Worm (Caenorhabditis elegans) whole organism, L4 larva: ENCODE data around the gene R13A1.1.
A peak's percentile ranks its signal among the peaks of the same experiment; 100 is the strongest.

Experiments
- F26F4.8 ChIP-seq: fragments of 200-800 bp; sonication (Bioruptor generic); conservative IDR thresholded peaks from 2 replicates; pipeline ENCODE4 v1.3.6; 2022; ENCODE audit warnings: missing genetic modification characterization, missing compliant biosample characterization
- T20F7.1 ChIP-seq: fragments of 200-800 bp; sonication (Bioruptor generic); optimal IDR thresholded peaks from 2 replicates; lab custom pipeline; 2018; ENCODE audit warnings: mild to moderate bottlenecking, missing genetic modification characterization, missing compliant biosample characterization
- ZK337.2 ChIP-seq: fragments of 200-800 bp; sonication (Bioruptor generic); IDR thresholded peaks from 2 replicates; pipeline ENCODE4 v1.3.6; 2022; ENCODE audit warnings: missing genetic modification reagents, missing genetic modification characterization, missing compliant biosample characterization
- ZK546.5 ChIP-seq, 2 experiments: sonication (generic microtip); optimal IDR thresholded peaks; 2 replicates each; lab custom pipeline; 2017; ENCODE audit warnings: missing biosample characterization in 2 of 2, missing genetic modification characterization in 2 of 2
- attf-4 ChIP-seq: sonication (generic microtip); optimal IDR thresholded peaks from 3 replicates; lab custom pipeline; 2017; ENCODE audit warnings: missing biosample characterization, missing genetic modification characterization
- ceh-20 ChIP-seq: fragments of 200-800 bp; sonication (Bioruptor generic); IDR thresholded peaks from 2 replicates; pipeline ENCODE4 v1.3.6; 2022; ENCODE audit warnings: missing genetic modification reagents, missing genetic modification characterization, missing compliant biosample characterization
- ceh-28 ChIP-seq: fragments of 150-350 bp; optimal IDR thresholded peaks from 2 replicates; lab custom pipeline; 2014; ENCODE audit warnings: missing biosample characterization, missing genetic modification reagents, missing genetic modification characterization
- ceh-44 ChIP-seq: fragments of 200-800 bp; sonication (Bioruptor generic); IDR thresholded peaks from 2 replicates; pipeline ENCODE4 v1.3.6; 2022; ENCODE audit warnings: missing genetic modification reagents, missing genetic modification characterization, missing compliant biosample characterization
- ceh-62 ChIP-seq: sonication (generic microtip); optimal IDR thresholded peaks from 2 replicates; lab custom pipeline; 2017; ENCODE audit warnings: missing biosample characterization, missing genetic modification characterization
- ceh-82 ChIP-seq: sonication (generic microtip); optimal IDR thresholded peaks from 2 replicates; lab custom pipeline; 2017; ENCODE audit warnings: missing biosample characterization, missing genetic modification characterization
- cey-2 ChIP-seq: sonication (generic microtip); optimal IDR thresholded peaks from 3 replicates; lab custom pipeline; 2017; ENCODE audit warnings: missing genetic modification characterization, mild to moderate bottlenecking, missing compliant biosample characterization, antibody characterized with exemption, borderline replicate concordance; ENCODE audit not compliant: insufficient read depth
- daf-12 ChIP-seq: fragments of 150-350 bp; optimal IDR thresholded peaks from 2 replicates; lab custom pipeline; 2014; ENCODE audit warnings: missing biosample characterization, missing genetic modification reagents, missing genetic modification characterization
- daf-16 ChIP-seq, 3 experiments: sonication (generic microtip); optimal IDR thresholded peaks; 2 replicates each; lab custom pipeline; 2016 to 2017; ENCODE audit warnings: missing genetic modification characterization in 3 of 3, missing genetic modification reagents in 3 of 3, mild to moderate bottlenecking in 2 of 3, missing compliant biosample characterization in 2 of 3, missing biosample characterization in 1 of 3, moderate library complexity in 1 of 3
- daf-19 ChIP-seq: fragments of 200-800 bp; sonication (Bioruptor generic); conservative IDR thresholded peaks from 2 replicates; pipeline ENCODE4 v1.3.6; 2022; ENCODE audit warnings: missing genetic modification characterization, missing compliant biosample characterization
- dmd-6 ChIP-seq: fragments of 200-800 bp; sonication (Bioruptor generic); IDR thresholded peaks from 2 replicates; pipeline ENCODE4 v1.3.6; 2022; ENCODE audit warnings: missing genetic modification reagents, missing genetic modification characterization, missing compliant biosample characterization
- dmd-8 ChIP-seq: fragments of 200-800 bp; sonication (Bioruptor generic); IDR thresholded peaks from 2 replicates; pipeline ENCODE4 v1.3.6; 2022; ENCODE audit warnings: missing genetic modification characterization, missing compliant biosample characterization
- dmd-9 ChIP-seq: fragments of 200-800 bp; sonication (Bioruptor generic); IDR thresholded peaks from 2 replicates; pipeline ENCODE4 v1.3.6; 2022; ENCODE audit warnings: missing genetic modification reagents, missing genetic modification characterization, missing compliant biosample characterization
- dve-1 ChIP-seq: sonication (generic microtip); optimal IDR thresholded peaks from 2 replicates; lab custom pipeline; 2017; ENCODE audit warnings: antibody characterized with exemption, mild to moderate bottlenecking, missing genetic modification characterization, missing compliant biosample characterization; ENCODE audit not compliant: insufficient read depth
- fos-1 ChIP-seq: fragments of 150-350 bp; optimal IDR thresholded peaks from 2 replicates; lab custom pipeline; 2014; ENCODE audit warnings: missing biosample characterization, missing genetic modification characterization
- hif-1 ChIP-seq, 2 experiments: sonication (generic microtip); optimal IDR thresholded peaks; 2 replicates each; lab custom pipeline; 2016 to 2017; ENCODE audit warnings: missing compliant biosample characterization in 2 of 2, missing genetic modification characterization in 2 of 2, missing genetic modification reagents in 2 of 2, missing genotype in 2 of 2, mild to moderate bottlenecking in 1 of 2
- hlh-11 ChIP-seq: fragments of 200-800 bp; sonication (Bioruptor generic); optimal IDR thresholded peaks from 2 replicates; lab custom pipeline; 2018; ENCODE audit warnings: mild to moderate bottlenecking, missing genetic modification characterization, missing compliant biosample characterization
- hlh-30 ChIP-seq: sonication (generic microtip); optimal IDR thresholded peaks from 2 replicates; lab custom pipeline; 2017; ENCODE audit warnings: antibody characterized with exemption, mild to moderate bottlenecking, missing genetic modification characterization, missing compliant biosample characterization; ENCODE audit not compliant: insufficient read depth
- hmg-1.1 ChIP-seq: fragments of 200-800 bp; sonication (Bioruptor generic); IDR thresholded peaks from 2 replicates; pipeline ENCODE4 v1.3.6; 2022; ENCODE audit warnings: missing genetic modification reagents, missing genetic modification characterization, missing compliant biosample characterization
- jun-1 ChIP-seq: fragments of 150-350 bp; optimal IDR thresholded peaks from 2 replicates; lab custom pipeline; 2014; ENCODE audit warnings: missing biosample characterization, missing genetic modification reagents, missing genetic modification characterization
- lin-13 ChIP-seq: fragments of 150-350 bp; optimal IDR thresholded peaks from 2 replicates; lab custom pipeline; 2014; ENCODE audit warnings: missing biosample characterization, missing genetic modification reagents, missing genetic modification characterization
- lin-38 ChIP-seq: fragments of 200-800 bp; sonication (Bioruptor generic); IDR thresholded peaks from 2 replicates; pipeline ENCODE4 v1.3.6; 2022; ENCODE audit warnings: missing genetic modification reagents, missing genetic modification characterization, missing compliant biosample characterization
- lir-3 ChIP-seq: sonication (generic microtip); optimal IDR thresholded peaks from 2 replicates; lab custom pipeline; 2016; ENCODE audit warnings: mild to moderate bottlenecking, missing genetic modification characterization, missing compliant biosample characterization
- mdl-1 ChIP-seq, 2 experiments: fragments of 150-350 bp in 1 of 2; sonication (generic microtip) in 1 of 2; optimal IDR thresholded peaks; 2 replicates each; lab custom pipeline; 2014 to 2017; ENCODE audit warnings: missing biosample characterization in 2 of 2, missing genetic modification characterization in 2 of 2
- mep-1 ChIP-seq: fragments of 150-350 bp; sonication (generic microtip); optimal IDR thresholded peaks from 3 replicates; lab custom pipeline; 2014; ENCODE audit warnings: missing biosample characterization, missing genetic modification characterization
- mes-2 ChIP-seq: sonication (generic microtip); optimal IDR thresholded peaks from 2 replicates; lab custom pipeline; 2016; ENCODE audit warnings: missing genotype, mild to moderate bottlenecking, missing genetic modification characterization, missing compliant biosample characterization; ENCODE audit not compliant: poor library complexity, severe bottlenecking
- mxl-3 ChIP-seq: fragments of 200-800 bp; sonication (Bioruptor generic); optimal IDR thresholded peaks from 2 replicates; lab custom pipeline; 2018; ENCODE audit warnings: mild to moderate bottlenecking, missing genetic modification characterization, missing compliant biosample characterization
- nhr-10 ChIP-seq: fragments of 150-350 bp; optimal IDR thresholded peaks from 2 replicates; lab custom pipeline; 2014; ENCODE audit warnings: missing biosample characterization, missing genetic modification characterization
- nhr-102 ChIP-seq: sonication (generic microtip); optimal IDR thresholded peaks from 2 replicates; lab custom pipeline; 2016; ENCODE audit warnings: mild to moderate bottlenecking, missing genetic modification characterization, moderate library complexity, missing compliant biosample characterization
- nhr-237 ChIP-seq: sonication (generic microtip); optimal IDR thresholded peaks from 2 replicates; lab custom pipeline; 2017; ENCODE audit warnings: missing biosample characterization, missing genetic modification characterization
- nhr-25 ChIP-seq: sonication (generic microtip); optimal IDR thresholded peaks from 2 replicates; lab custom pipeline; 2017; ENCODE audit warnings: missing genetic modification characterization, mild to moderate bottlenecking, missing compliant biosample characterization, antibody characterized with exemption, moderate library complexity, borderline replicate concordance; ENCODE audit not compliant: insufficient read depth
- nhr-28 ChIP-seq: fragments of 150-350 bp; optimal IDR thresholded peaks from 2 replicates; lab custom pipeline; 2014; ENCODE audit warnings: missing biosample characterization, missing genetic modification characterization
- nhr-48 ChIP-seq: sonication (generic microtip); optimal IDR thresholded peaks from 2 replicates; lab custom pipeline; 2016; ENCODE audit warnings: mild to moderate bottlenecking, missing genetic modification characterization, missing compliant biosample characterization
- nhr-76 ChIP-seq: fragments of 150-350 bp; optimal IDR thresholded peaks from 2 replicates; lab custom pipeline; 2014; ENCODE audit warnings: missing biosample characterization, missing genetic modification characterization
- pha-4 ChIP-seq, 2 experiments: fragments of 150-350 bp in 1 of 2; fragments of 200-800 bp in 1 of 2; sonication (Bioruptor generic) in 1 of 2; IDR thresholded peaks in 1 of 2; optimal IDR thresholded peaks in 1 of 2; 2 replicates each; pipeline versions ENCODE4 v1.3.6 to Lab custom; 2014 to 2022; ENCODE audit warnings: missing genetic modification characterization in 2 of 2, missing genetic modification reagents in 2 of 2, missing biosample characterization in 1 of 2, missing compliant biosample characterization in 1 of 2
- php-3 ChIP-seq: fragments of 200-800 bp; sonication (Bioruptor generic); IDR thresholded peaks from 2 replicates; pipeline ENCODE4 v1.3.6; 2022; ENCODE audit warnings: missing genetic modification reagents, missing genetic modification characterization, missing compliant biosample characterization
- pqm-1 ChIP-seq: sonication (generic microtip); optimal IDR thresholded peaks from 2 replicates; lab custom pipeline; 2017; ENCODE audit warnings: missing biosample characterization, missing genetic modification characterization
- saeg-2 ChIP-seq: fragments of 200-800 bp; sonication (Bioruptor generic); IDR thresholded peaks from 2 replicates; pipeline ENCODE4 v1.3.6; 2022; ENCODE audit warnings: missing genetic modification reagents, missing genetic modification characterization, missing compliant biosample characterization
- set-16 ChIP-seq: fragments of 200-800 bp; sonication (Bioruptor generic); IDR thresholded peaks from 2 replicates; pipeline ENCODE4 v1.3.6; 2022; ENCODE audit warnings: missing genetic modification reagents, missing genetic modification characterization, missing compliant biosample characterization
- snpc-4 ChIP-seq: fragments of 150-350 bp; optimal IDR thresholded peaks from 2 replicates; lab custom pipeline; 2014; ENCODE audit warnings: missing biosample characterization, missing genetic modification characterization
- spr-1 ChIP-seq: sonication (generic microtip); optimal IDR thresholded peaks from 2 replicates; lab custom pipeline; 2016; ENCODE audit warnings: mild to moderate bottlenecking, missing genetic modification characterization, missing compliant biosample characterization
- tra-1 ChIP-seq: fragments of 200-800 bp; sonication (Bioruptor generic); IDR thresholded peaks from 2 replicates; pipeline ENCODE4 v1.3.6; 2022; ENCODE audit warnings: missing genetic modification reagents, missing genetic modification characterization, missing compliant biosample characterization
- unc-130 ChIP-seq: sonication (generic microtip); optimal IDR thresholded peaks from 2 replicates; lab custom pipeline; 2016; ENCODE audit warnings: missing genetic modification reagents, missing genetic modification characterization, missing compliant biosample characterization
- unc-62 ChIP-seq, 3 experiments: fragments of 150-350 bp in 1 of 3; sonication (generic microtip); optimal IDR thresholded peaks in 2 of 3; peaks in 1 of 3; 1 replicate in 1 of 3; 2 replicates in 2 of 3; lab custom pipeline; 2014 to 2017; ENCODE audit warnings: missing biosample characterization in 3 of 3, missing genetic modification characterization in 3 of 3, missing genetic modification reagents in 3 of 3, missing genotype in 1 of 3
- ztf-7 ChIP-seq: fragments of 150-350 bp; optimal IDR thresholded peaks from 2 replicates; lab custom pipeline; 2014; ENCODE audit warnings: missing biosample characterization, missing genetic modification characterization

The R13A1.1 gene

ce11 chrIV:7182818-7183217, 37.0 kb upstream of the R13A1.1 start:
- TF ChIP-seq pha-4 (GFP tag; IDR thresholded peaks at IDR 0.05; lab: Robert Waterston, UW) (no peak), pha-4 (tag; optimal IDR thresholded peaks at IDR 0.05; lab: Kevin White, UChicago) (no peak), nhr-48 (peak; percentile 54), unc-62 (GFP tag; optimal IDR thresholded peaks at IDR 0.05 in 1 of 2; lab: Kevin White, UChicago) (peak in 1 of 2 experiments; percentile 4), unc-62 (tag; optimal IDR thresholded peaks at IDR 0.05; lab: Kevin White, UChicago) (no peak), hlh-30 (no peak), hlh-11 (tag; lab: Kevin White, UChicago) (peak; percentile 38), dve-1 (tag; lab: Kevin White, UChicago) (peak; percentile 60), ceh-28 (tag; lab: Kevin White, UChicago) (no peak), nhr-28 (tag; lab: Kevin White, UChicago) (no peak), dmd-9 (GFP tag; lab: Robert Waterston, UW) (no peak), nhr-102 (tag; lab: Kevin White, UChicago) (peak; percentile 52), daf-19 (no peak), dmd-6 (GFP tag; lab: Robert Waterston, UW) (peak; percentile 94), ztf-7 (tag; lab: Kevin White, UChicago) (no peak), mxl-3 (GFP tag; lab: Kevin White, UChicago) (no peak), mep-1 (tag; lab: Kevin White, UChicago) (no peak), ceh-62 (tag; lab: Kevin White, UChicago) (no peak), T20F7.1 (peak; percentile 40), ceh-82 (tag; lab: Kevin White, UChicago) (no peak), fos-1 (no peak), ceh-20 (no peak), jun-1 (tag; lab: Kevin White, UChicago) (no peak), mes-2 (no peak), saeg-2 (no peak), daf-16 (GFP tag; optimal IDR thresholded peaks at IDR 0.05; lab: Kevin White, UChicago) (peak in 1 of 2 experiments; percentile 49), daf-16 (tag; optimal IDR thresholded peaks at IDR 0.05; lab: Kevin White, UChicago) (peak; percentile 91), F26F4.8 (GFP tag; lab: Robert Waterston, UW) (no peak), lin-13 (GFP tag; lab: Kevin White, UChicago) (no peak), spr-1 (tag; lab: Kevin White, UChicago) (no peak), nhr-25 (tag; lab: Kevin White, UChicago) (no peak), nhr-76 (no peak), lin-38 (GFP tag; lab: Robert Waterston, UW) (no peak), pqm-1 (tag; lab: Kevin White, UChicago) (no peak), tra-1 (GFP tag; lab: Robert Waterston, UW) (0 out of 2 replicates have a peak, but pooled peaks have one; percentile 49), php-3 (peak; percentile 54; the same call in 1 of the 2 replicates), hmg-1.1 (GFP tag; lab: Robert Waterston, UW) (no peak)

- TF ChIP-seq dmd-8 (GFP tag; lab: Robert Waterston, UW) (no peak), cey-2 (no peak), ceh-28 (tag; lab: Kevin White, UChicago) (no peak), mdl-1 (tag; optimal IDR thresholded peaks at IDR 0.05; lab: Kevin White, UChicago) (no peak), ZK546.5 (tag; optimal IDR thresholded peaks at IDR 0.05; lab: Kevin White, UChicago) (no peak), nhr-10 (tag; lab: Kevin White, UChicago) (no peak), hlh-11 (tag; lab: Kevin White, UChicago) (no peak), ceh-44 (no peak), ztf-7 (tag; lab: Kevin White, UChicago) (no peak), tra-1 (GFP tag; lab: Robert Waterston, UW) (no peak), nhr-237 (tag; lab: Kevin White, UChicago) (no peak), attf-4 (tag; lab: Kevin White, UChicago) (no peak), hif-1 (tag; optimal IDR thresholded peaks at IDR 0.05; lab: Kevin White, UChicago) (no peak), ZK337.2 (GFP tag; lab: Robert Waterston, UW) (no peak), set-16 (GFP tag; lab: Robert Waterston, UW) (no peak), daf-12 (tag; lab: Kevin White, UChicago) (no peak), unc-130 (GFP tag; lab: Kevin White, UChicago) (no peak), pqm-1 (tag; lab: Kevin White, UChicago) (no peak), lir-3 (tag; lab: Kevin White, UChicago) (no peak), snpc-4 (tag; lab: Kevin White, UChicago) (no peak)
Observed at ce11 chrIV:7184597-7184996, 35.2 kb upstream of the R13A1.1 start, which contains the start of gene clec-179. Gene clec-179 (minus strand): TSS chrIV:7184697.
